Fruit fly (Drosophila melanogaster) whole organism, prepupa: ENCODE results near the gene CG14662.
A peak's percentile ranks its signal among the peaks of the same experiment; 100 is the strongest.

ENCODE experiments used
- CG10631 ChIP-seq: fragments of 200-800 bp; sonication (Bioruptor generic); optimal IDR thresholded peaks from 2 replicates; lab custom pipeline; 2016; ENCODE audit warnings: missing biosample characterization, missing genetic modification characterization
- CG10669 ChIP-seq: fragments of 200-800 bp; sonication (Bioruptor generic); optimal IDR thresholded peaks from 3 replicates; lab custom pipeline; 2018; ENCODE audit warnings: missing biosample characterization, mild to moderate bottlenecking, missing genetic modification characterization, moderate library complexity
- CG15336 ChIP-seq: fragments of 200-800 bp; sonication (Bioruptor generic); IDR thresholded peaks from 2 replicates; pipeline ENCODE4 v1.3.6; 2022; ENCODE audit warnings: missing biosample characterization, missing genetic modification characterization
- CG1621 ChIP-seq: fragments of 200-800 bp; sonication (Bioruptor generic); optimal IDR thresholded peaks from 3 replicates; lab custom pipeline; 2018; ENCODE audit warnings: missing biosample characterization, mild to moderate bottlenecking, missing genetic modification characterization
- CG32006 ChIP-seq: fragments of 200-800 bp; sonication (Bioruptor generic); optimal IDR thresholded peaks from 3 replicates; lab custom pipeline; 2017; ENCODE audit warnings: missing biosample characterization, mild to moderate bottlenecking, missing genetic modification characterization
- CG3919 ChIP-seq: fragments of 200-800 bp; sonication (Bioruptor generic); optimal IDR thresholded peaks from 3 replicates; lab custom pipeline; 2016; ENCODE audit warnings: missing biosample characterization, missing genetic modification characterization
- CG4318 ChIP-seq: fragments of 200-800 bp; sonication (Bioruptor generic); optimal IDR thresholded peaks from 3 replicates; lab custom pipeline; 2017; ENCODE audit warnings: missing biosample characterization, mild to moderate bottlenecking, missing genetic modification characterization
- CG6163 ChIP-seq: fragments of 200-800 bp; sonication (Bioruptor generic); IDR thresholded peaks from 3 replicates; pipeline ENCODE4 v1.3.6; 2022; ENCODE audit warnings: missing biosample characterization, missing genetic modification characterization
- CG6276 ChIP-seq: fragments of 200-800 bp; sonication (Bioruptor generic); optimal IDR thresholded peaks from 2 replicates; lab custom pipeline; 2017; ENCODE audit warnings: missing biosample characterization, mild to moderate bottlenecking, missing genetic modification characterization
- CG6792 ChIP-seq: fragments of 200-800 bp; sonication (Bioruptor generic); optimal IDR thresholded peaks from 3 replicates; lab custom pipeline; 2016; ENCODE audit warnings: missing biosample characterization, missing genetic modification characterization
- CG6808 ChIP-seq: fragments of 200-800 bp; sonication (Bioruptor generic); optimal IDR thresholded peaks from 3 replicates; lab custom pipeline; 2017; ENCODE audit warnings: missing biosample characterization, missing genetic modification characterization, mild to moderate bottlenecking, moderate library complexity, missing genetic modification reagents
- CG6854 ChIP-seq: fragments of 200-800 bp; sonication (Bioruptor generic); optimal IDR thresholded peaks from 2 replicates; lab custom pipeline; 2017; ENCODE audit warnings: missing biosample characterization, mild to moderate bottlenecking, missing genetic modification characterization
- CG7368 ChIP-seq: fragments of 200-800 bp; sonication (Bioruptor generic); optimal IDR thresholded peaks from 3 replicates; lab custom pipeline; 2016; ENCODE audit warnings: missing biosample characterization, missing genetic modification characterization
- CG8119 ChIP-seq: fragments of 200-800 bp; sonication (Bioruptor generic); IDR thresholded peaks from 3 replicates; pipeline ENCODE4 v1.3.6; 2022; ENCODE audit warnings: missing biosample characterization, missing genetic modification characterization
- CG8632 ChIP-seq: fragments of 200-800 bp; sonication (Bioruptor generic); optimal IDR thresholded peaks from 3 replicates; lab custom pipeline; 2016; ENCODE audit warnings: missing biosample characterization, missing genetic modification characterization
- CG9139 ChIP-seq: fragments of 200-800 bp; sonication (Bioruptor generic); optimal IDR thresholded peaks from 3 replicates; lab custom pipeline; 2017; ENCODE audit warnings: missing biosample characterization, mild to moderate bottlenecking, missing genetic modification characterization
- Eip75B ChIP-seq: fragments of 200-800 bp; sonication (Bioruptor generic); optimal IDR thresholded peaks from 3 replicates; lab custom pipeline; 2016; ENCODE audit warnings: missing biosample characterization, missing genetic modification characterization
- Eip78C ChIP-seq: fragments of 200-800 bp; sonication (Bioruptor generic); peaks from one replicate; lab custom pipeline; 2016; ENCODE audit warnings: missing biosample characterization, missing genetic modification characterization
- Eip93F ChIP-seq: fragments of 200-800 bp; sonication (Bioruptor generic); optimal IDR thresholded peaks from 2 replicates; lab custom pipeline; 2016; ENCODE audit warnings: missing biosample characterization, mild to moderate bottlenecking, missing genetic modification characterization
- Ets21C ChIP-seq: fragments of 200-800 bp; sonication (Bioruptor generic); optimal IDR thresholded peaks from 3 replicates; lab custom pipeline; 2016; ENCODE audit warnings: missing biosample characterization, missing genetic modification characterization
- Ets96B ChIP-seq: fragments of 200-800 bp; optimal IDR thresholded peaks from 2 replicates; lab custom pipeline; 2019; ENCODE audit warnings: missing biosample characterization, mild to moderate bottlenecking, missing genetic modification characterization, moderate library complexity
- Hr39 ChIP-seq: fragments of 200-800 bp; sonication (Bioruptor generic); optimal IDR thresholded peaks from 2 replicates; lab custom pipeline; 2016; ENCODE audit warnings: missing biosample characterization, missing genetic modification characterization
- Hr4 ChIP-seq: fragments of 200-800 bp; sonication (Bioruptor generic); optimal IDR thresholded peaks from 3 replicates; lab custom pipeline; 2016; ENCODE audit warnings: missing biosample characterization, missing genetic modification characterization
- OdsH ChIP-seq: fragments of 200-800 bp; sonication (Bioruptor generic); optimal IDR thresholded peaks from 3 replicates; lab custom pipeline; 2016; ENCODE audit warnings: missing biosample characterization, missing genetic modification characterization
- Sox14 ChIP-seq: fragments of 200-800 bp; sonication (Bioruptor generic); optimal IDR thresholded peaks from 3 replicates; lab custom pipeline; 2016; ENCODE audit warnings: missing biosample characterization, missing genetic modification characterization
- Sox15 ChIP-seq: fragments of 200-800 bp; sonication (Bioruptor generic); optimal IDR thresholded peaks from 3 replicates; lab custom pipeline; 2016; ENCODE audit warnings: missing biosample characterization, missing genetic modification characterization
- acj6 ChIP-seq: fragments of 200-800 bp; sonication (Bioruptor generic); optimal IDR thresholded peaks from 3 replicates; lab custom pipeline; 2016; ENCODE audit warnings: missing biosample characterization, missing genetic modification characterization
- cyc ChIP-seq: fragments of 200-800 bp; sonication (Bioruptor generic); optimal IDR thresholded peaks from 3 replicates; lab custom pipeline; 2016; ENCODE audit warnings: missing biosample characterization, missing genetic modification characterization
- dac ChIP-seq: fragments of 200-800 bp; sonication (Bioruptor generic); optimal IDR thresholded peaks from 2 replicates; lab custom pipeline; 2017; ENCODE audit warnings: missing biosample characterization, mild to moderate bottlenecking, missing genetic modification characterization
- dsx ChIP-seq: fragments of 200-800 bp; optimal IDR thresholded peaks from 3 replicates; lab custom pipeline; 2019; ENCODE audit warnings: missing biosample characterization, mild to moderate bottlenecking, missing genetic modification characterization, moderate library complexity; ENCODE audit not compliant: poor library complexity, severe bottlenecking
- eg ChIP-seq: fragments of 200-800 bp; sonication (Bioruptor generic); IDR thresholded peaks from 3 replicates; pipeline ENCODE4 v1.3.6; 2022; ENCODE audit warnings: missing biosample characterization, missing genetic modification characterization
- esn ChIP-seq: fragments of 200-800 bp; sonication (Bioruptor generic); optimal IDR thresholded peaks from 2 replicates; lab custom pipeline; 2016; ENCODE audit warnings: missing biosample characterization, mild to moderate bottlenecking, missing genetic modification characterization, moderate library complexity
- fd59A ChIP-seq: fragments of 200-800 bp; sonication (Bioruptor generic); optimal IDR thresholded peaks from 2 replicates; lab custom pipeline; 2017; ENCODE audit warnings: missing biosample characterization, mild to moderate bottlenecking, missing genetic modification characterization, missing genetic modification reagents
- fkh ChIP-seq: fragments of 200-800 bp; sonication (Bioruptor generic); optimal IDR thresholded peaks from 3 replicates; lab custom pipeline; 2017; ENCODE audit warnings: missing biosample characterization, mild to moderate bottlenecking, missing genetic modification characterization, moderate library complexity
- net ChIP-seq: fragments of 200-800 bp; sonication (Bioruptor generic); optimal IDR thresholded peaks from 3 replicates; lab custom pipeline; 2016; ENCODE audit warnings: missing biosample characterization, missing genetic modification characterization
- pdm3 ChIP-seq: fragments of 200-800 bp; sonication (Bioruptor generic); optimal IDR thresholded peaks from 3 replicates; lab custom pipeline; 2016; ENCODE audit warnings: missing biosample characterization, missing genetic modification characterization
- salr ChIP-seq, 2 experiments: fragments of 200-800 bp; sonication (Bioruptor generic); optimal IDR thresholded peaks; 3 replicates each; lab custom pipeline; 2016 to 2018; ENCODE audit warnings: missing biosample characterization in 2 of 2, missing genetic modification characterization in 2 of 2, mild to moderate bottlenecking in 1 of 2
- spab ChIP-seq: fragments of 200-800 bp; sonication (Bioruptor generic); optimal IDR thresholded peaks from 2 replicates; lab custom pipeline; 2017; ENCODE audit warnings: missing biosample characterization, mild to moderate bottlenecking, missing genetic modification characterization, missing genetic modification reagents
- ss ChIP-seq, 2 experiments: fragments of 200-800 bp; sonication (Bioruptor generic); optimal IDR thresholded peaks; 2 replicates in 1 of 2; 3 replicates in 1 of 2; lab custom pipeline; 2017 to 2018; ENCODE audit warnings: mild to moderate bottlenecking in 2 of 2, missing biosample characterization in 2 of 2, missing genetic modification characterization in 2 of 2, moderate library complexity in 1 of 2
- svp ChIP-seq: fragments of 200-800 bp; sonication (Bioruptor generic); peaks from one replicate; lab custom pipeline; 2016; ENCODE audit warnings: missing biosample characterization, missing genetic modification characterization
- topi ChIP-seq: fragments of 200-800 bp; sonication (Bioruptor generic); optimal IDR thresholded peaks from 3 replicates; lab custom pipeline; 2016; ENCODE audit warnings: missing biosample characterization, missing genetic modification characterization
- vri ChIP-seq: fragments of 200-800 bp; sonication (Bioruptor generic); optimal IDR thresholded peaks from 3 replicates; lab custom pipeline; 2016; ENCODE audit warnings: missing biosample characterization, mild to moderate bottlenecking, missing genetic modification characterization

CG14662 gene

dm6 chr3R:4995549-4996277 is 11.7 kb upstream of the CG14662 start:
- no peak for TF ChIP-seq CG10631
- TF ChIP-seq CG8119 (GFP tag; lab: Robert Waterston, UW), result peak; percentile 32; the same call in 1 of the 3 replicates
- TF ChIP-seq salr (GFP tag; optimal IDR thresholded peaks at IDR 0.05; lab: Kevin White, UChicago), result peak in 1 of 2 experiments; percentile 47
- TF ChIP-seq Eip93F (GFP tag; lab: Kevin White, UChicago), result no peak
- no peak for TF ChIP-seq eg (GFP tag; lab: Robert Waterston, UW)
- no peak for TF ChIP-seq vri (GFP tag; lab: Kevin White, UChicago)
- no peak for TF ChIP-seq Eip75B (GFP tag; lab: Kevin White, UChicago)
- TF ChIP-seq dsx (GFP tag; lab: Kevin White, UChicago), result no peak
- TF ChIP-seq CG32006 (GFP tag; lab: Kevin White, UChicago), result peak; percentile 51
- TF ChIP-seq CG4318, result no peak
- TF ChIP-seq cyc (GFP tag; lab: Kevin White, UChicago), result no peak
- no peak for TF ChIP-seq pdm3
- peak; percentile 34 for TF ChIP-seq Hr4
- no peak for TF ChIP-seq CG6808 (GFP tag; lab: Kevin White, UChicago)
- TF ChIP-seq fkh, result peak; percentile 83
- no peak for TF ChIP-seq CG9139 (GFP tag; lab: Kevin White, UChicago)
- TF ChIP-seq svp (GFP tag; lab: Kevin White, UChicago), result peak; percentile 64
- peak; percentile 8 for TF ChIP-seq Hr39 (GFP tag; lab: Kevin White, UChicago)
- TF ChIP-seq CG1621 (tag; lab: Kevin White, UChicago), result no peak
- peak; percentile 26 for TF ChIP-seq CG6854 (GFP tag; lab: Kevin White, UChicago)
- TF ChIP-seq net (GFP tag; lab: Kevin White, UChicago), result no peak
- no peak for TF ChIP-seq CG7368 (GFP tag; lab: Kevin White, UChicago)
- no peak for TF ChIP-seq Sox15 (GFP tag; lab: Kevin White, UChicago)
- TF ChIP-seq CG15336 (GFP tag; lab: Robert Waterston, UW), result 0 out of 2 replicates have a peak, but pooled peaks have one; percentile 15
- TF ChIP-seq CG6163, result 0 out of 3 replicates have a peak, but pooled peaks have one; percentile 40

dm6 chr3R:4994659-4995058 is 10.6 kb upstream of the CG14662 start:
- TF ChIP-seq eg (GFP tag; lab: Robert Waterston, UW) (0 out of 3 replicates have a peak, but pooled peaks have one; percentile 35), svp (GFP tag; lab: Kevin White, UChicago) (no peak)

- TF ChIP-seq CG9139 (GFP tag; lab: Kevin White, UChicago), result no peak
- TF ChIP-seq ss (GFP tag; optimal IDR thresholded peaks at IDR 0.05; lab: Kevin White, UChicago), result peak; percentile 29 to 85
- TF ChIP-seq CG6854 (GFP tag; lab: Kevin White, UChicago), result peak; percentile 36
- TF ChIP-seq CG10631, result no peak
- TF ChIP-seq vri (GFP tag; lab: Kevin White, UChicago), result no peak
- peak; percentile 39 for TF ChIP-seq CG6808 (GFP tag; lab: Kevin White, UChicago)
- TF ChIP-seq spab, result no peak
- no peak for TF ChIP-seq Sox14
- no peak for TF ChIP-seq CG6792 (GFP tag; lab: Kevin White, UChicago)
- peak; percentile 32 for TF ChIP-seq Eip78C (GFP tag; lab: Kevin White, UChicago)
- TF ChIP-seq CG6276 (GFP tag; lab: Kevin White, UChicago), result no peak
- TF ChIP-seq svp (GFP tag; lab: Kevin White, UChicago), result peak; percentile 97
- TF ChIP-seq acj6 (GFP tag; lab: Kevin White, UChicago), result no peak
Measured at dm6 chr3R:4993385-4993784, 9.4 kb upstream of the CG14662 start.

- TF ChIP-seq CG1621 (tag; lab: Kevin White, UChicago) (no peak), Ets21C (no peak), svp (GFP tag; lab: Kevin White, UChicago) (peak; percentile 53), vri (GFP tag; lab: Kevin White, UChicago) (peak; percentile 48), Sox14 (no peak), acj6 (GFP tag; lab: Kevin White, UChicago) (no peak), fkh (peak; percentile 99), OdsH (GFP tag; lab: Kevin White, UChicago) (no peak), CG10631 (no peak), fd59A (no peak), Eip75B (GFP tag; lab: Kevin White, UChicago) (no peak), Sox15 (GFP tag; lab: Kevin White, UChicago) (no peak), CG6792 (GFP tag; lab: Kevin White, UChicago) (no peak), CG32006 (GFP tag; lab: Kevin White, UChicago) (no peak), Ets96B (no peak), CG8632 (GFP tag; lab: Kevin White, UChicago) (no peak), topi (GFP tag; lab: Kevin White, UChicago) (no peak), CG10669 (GFP tag; lab: Kevin White, UChicago) (no peak), dac (no peak), CG3919 (GFP tag; lab: Kevin White, UChicago) (no peak), esn (GFP tag; lab: Kevin White, UChicago) (peak; percentile 16)
Measured at dm6 chr3R:4992227-4992737, 8.2 kb upstream of the CG14662 start.
